Worm (Caenorhabditis elegans) whole organism, young adult: ENCODE results near the gene K06H7.1.

Experiments
- F22D6.2 ChIP-seq: sonication (generic microtip); optimal IDR thresholded peaks from 2 replicates; lab custom pipeline; 2016; ENCODE audit warnings: mild to moderate bottlenecking, missing genetic modification characterization, missing compliant biosample characterization
- F33H1.4 ChIP-seq: fragments of 200-800 bp; sonication (Bioruptor generic); IDR thresholded peaks from 2 replicates; pipeline ENCODE4 v1.3.6; 2022; ENCODE audit warnings: missing genetic modification reagents, missing genetic modification characterization, missing compliant biosample characterization
- F49E8.2 ChIP-seq: sonication (generic microtip); optimal IDR thresholded peaks from 3 replicates; lab custom pipeline; 2017; ENCODE audit warnings: missing genetic modification characterization, mild to moderate bottlenecking, missing compliant biosample characterization, antibody characterized with exemption, moderate library complexity; ENCODE audit not compliant: insufficient read depth
- F57C9.4 ChIP-seq: sonication (generic microtip); optimal IDR thresholded peaks from 2 replicates; lab custom pipeline; 2017; ENCODE audit warnings: mild to moderate bottlenecking, missing genetic modification characterization, missing compliant biosample characterization
- K11D2.4 ChIP-seq: fragments of 200-800 bp; sonication (Bioruptor generic); IDR thresholded peaks from 2 replicates; pipeline ENCODE4 v1.3.6; 2022; ENCODE audit warnings: missing genetic modification reagents, missing genetic modification characterization, missing compliant biosample characterization
- K12H6.12 ChIP-seq: fragments of 200-800 bp; sonication (Bioruptor generic); optimal IDR thresholded peaks from 2 replicates; lab custom pipeline; 2018; ENCODE audit warnings: mild to moderate bottlenecking, missing genetic modification characterization, missing compliant biosample characterization
- T07F8.4 ChIP-seq: sonication (generic microtip); optimal IDR thresholded peaks from 2 replicates; lab custom pipeline; 2016; ENCODE audit warnings: mild to moderate bottlenecking, missing genetic modification characterization, moderate library complexity, missing compliant biosample characterization
- T26A5.8 ChIP-seq: sonication (generic microtip); optimal IDR thresholded peaks from 2 replicates; lab custom pipeline; 2016; ENCODE audit warnings: missing genetic modification characterization, missing compliant biosample characterization
- Y53G8AR.9 ChIP-seq: fragments of 200-800 bp; sonication (Bioruptor generic); conservative IDR thresholded peaks from 2 replicates; pipeline ENCODE4 v1.3.6; 2022; ENCODE audit warnings: missing genetic modification reagents, missing genetic modification characterization, missing compliant biosample characterization
- Y67H2A.10 ChIP-seq: fragments of 200-800 bp; sonication (Bioruptor generic); conservative IDR thresholded peaks from 2 replicates; pipeline ENCODE4 v1.3.6; 2022; ENCODE audit warnings: missing genetic modification reagents, missing genetic modification characterization, missing compliant biosample characterization
- ZK185.1 ChIP-seq: sonication (generic microtip); optimal IDR thresholded peaks from 2 replicates; lab custom pipeline; 2016; ENCODE audit warnings: mild to moderate bottlenecking, missing genetic modification characterization, missing compliant biosample characterization; ENCODE audit not compliant: poor library complexity, severe bottlenecking
- bed-1 ChIP-seq: fragments of 200-800 bp; sonication (Bioruptor generic); IDR thresholded peaks from 2 replicates; pipeline ENCODE4 v1.3.6; 2022; ENCODE audit warnings: missing genetic modification reagents, missing genetic modification characterization, missing compliant biosample characterization
- cebp-1 ChIP-seq, 2 experiments: fragments of 200-800 bp in 1 of 2; sonication (Bioruptor generic) in 1 of 2; sonication (generic microtip) in 1 of 2; IDR thresholded peaks in 1 of 2; optimal IDR thresholded peaks in 1 of 2; 2 replicates each; pipeline versions ENCODE4 v1.3.6 to Lab custom; 2017 to 2022; ENCODE audit warnings: missing compliant biosample characterization in 2 of 2, missing genetic modification characterization in 2 of 2, mild to moderate bottlenecking in 1 of 2, missing genetic modification reagents in 1 of 2, moderate library complexity in 1 of 2
- ceh-58 ChIP-seq: fragments of 200-800 bp; sonication (Bioruptor generic); IDR thresholded peaks from 2 replicates; pipeline ENCODE4 v1.3.6; 2022; ENCODE audit warnings: missing genetic modification characterization, missing compliant biosample characterization
- chd-7 ChIP-seq: sonication (generic microtip); optimal IDR thresholded peaks from 2 replicates; lab custom pipeline; 2016; ENCODE audit warnings: mild to moderate bottlenecking, missing genetic modification characterization, moderate library complexity, missing compliant biosample characterization
- die-1 ChIP-seq: sonication (generic microtip); optimal IDR thresholded peaks from 2 replicates; lab custom pipeline; 2016; ENCODE audit warnings: missing genotype, mild to moderate bottlenecking, missing genetic modification characterization, missing compliant biosample characterization
- dpff-1 ChIP-seq: sonication (generic microtip); optimal IDR thresholded peaks from 2 replicates; lab custom pipeline; 2017; ENCODE audit warnings: mild to moderate bottlenecking, missing genetic modification characterization, missing compliant biosample characterization
- dpl-1 ChIP-seq: fragments of 150-350 bp; optimal IDR thresholded peaks from 2 replicates; lab custom pipeline; 2014; ENCODE audit warnings: missing biosample characterization, missing genetic modification reagents, missing genetic modification characterization
- him-1 ChIP-seq: sonication (generic microtip); optimal IDR thresholded peaks from 2 replicates; lab custom pipeline; 2016; ENCODE audit warnings: missing genotype, missing genetic modification reagents, missing genetic modification characterization, missing compliant biosample characterization
- hlh-26 ChIP-seq: fragments of 200-800 bp; sonication (Bioruptor generic); conservative IDR thresholded peaks from 2 replicates; pipeline ENCODE4 v1.3.6; 2022; ENCODE audit warnings: missing genetic modification reagents, missing genetic modification characterization, missing compliant biosample characterization
- hmg-1.2 ChIP-seq: fragments of 200-800 bp; sonication (Bioruptor generic); IDR thresholded peaks from 2 replicates; pipeline ENCODE4 v1.3.6; 2022; ENCODE audit warnings: missing genetic modification reagents, missing genetic modification characterization, missing compliant biosample characterization
- hmg-20 ChIP-seq: fragments of 200-800 bp; sonication (Bioruptor generic); IDR thresholded peaks from 2 replicates; pipeline ENCODE4 v1.3.6; 2022; ENCODE audit warnings: missing genetic modification reagents, missing genetic modification characterization, missing compliant biosample characterization
- hrde-1 ChIP-seq: sonication (generic microtip); optimal IDR thresholded peaks from 2 replicates; lab custom pipeline; 2016; ENCODE audit warnings: missing genetic modification characterization, mild to moderate bottlenecking, missing compliant biosample characterization, moderate library complexity, missing genotype, missing genetic modification reagents, borderline replicate concordance
- hsf-1 ChIP-seq: fragments of 200-800 bp; sonication (Bioruptor generic); IDR thresholded peaks from 2 replicates; pipeline ENCODE4 v1.3.6; 2022; ENCODE audit warnings: missing genetic modification reagents, missing genetic modification characterization, missing compliant biosample characterization
- lag-1 ChIP-seq: fragments of 200-800 bp; sonication (Bioruptor generic); IDR thresholded peaks from 2 replicates; pipeline ENCODE4 v1.3.6; 2022; ENCODE audit warnings: missing genetic modification reagents, missing genetic modification characterization, missing compliant biosample characterization
- lin-40 ChIP-seq: sonication (generic microtip); optimal IDR thresholded peaks from 2 replicates; lab custom pipeline; 2016; ENCODE audit warnings: missing genetic modification characterization, mild to moderate bottlenecking, missing compliant biosample characterization, missing genotype, missing genetic modification reagents
- lin-54 ChIP-seq: fragments of 200-800 bp; sonication (Bioruptor generic); optimal IDR thresholded peaks from 2 replicates; lab custom pipeline; 2018; ENCODE audit warnings: mild to moderate bottlenecking, missing genetic modification characterization, missing compliant biosample characterization
- lir-1 ChIP-seq: fragments of 200-800 bp; sonication (Bioruptor generic); conservative IDR thresholded peaks from 2 replicates; pipeline ENCODE4 v1.3.6; 2022; ENCODE audit warnings: missing genetic modification reagents, missing genetic modification characterization, missing compliant biosample characterization
- madf-10 ChIP-seq: sonication (generic microtip); optimal IDR thresholded peaks from 2 replicates; lab custom pipeline; 2016; ENCODE audit warnings: mild to moderate bottlenecking, missing genetic modification characterization, missing compliant biosample characterization
- madf-3 ChIP-seq: fragments of 200-800 bp; sonication (Bioruptor generic); IDR thresholded peaks from 2 replicates; pipeline ENCODE4 v1.3.6; 2022; ENCODE audit warnings: missing genetic modification reagents, missing genetic modification characterization, missing compliant biosample characterization
- mcd-1 ChIP-seq: fragments of 200-800 bp; sonication (Bioruptor generic); IDR thresholded peaks from 2 replicates; pipeline ENCODE4 v1.3.6; 2022; ENCODE audit warnings: missing genetic modification reagents, missing genetic modification characterization, missing compliant biosample characterization
- mel-28 ChIP-seq: sonication (generic microtip); optimal IDR thresholded peaks from 2 replicates; lab custom pipeline; 2016; ENCODE audit warnings: borderline replicate concordance, mild to moderate bottlenecking, missing genetic modification characterization, missing compliant biosample characterization
- mes-4 ChIP-seq: sonication (generic microtip); optimal IDR thresholded peaks from 2 replicates; lab custom pipeline; 2016; ENCODE audit warnings: missing genotype, missing genetic modification characterization, missing compliant biosample characterization
- mxl-1 ChIP-seq: sonication (generic microtip); optimal IDR thresholded peaks from 2 replicates; lab custom pipeline; 2016; ENCODE audit warnings: missing genetic modification characterization, missing compliant biosample characterization
- nfya-2 ChIP-seq: fragments of 200-800 bp; sonication (Bioruptor generic); IDR thresholded peaks from 2 replicates; pipeline ENCODE4 v1.3.6; 2022; ENCODE audit warnings: missing genetic modification reagents, missing genetic modification characterization, missing compliant biosample characterization
- nhr-80 ChIP-seq: sonication (generic microtip); optimal IDR thresholded peaks from 2 replicates; lab custom pipeline; 2016; ENCODE audit warnings: missing genetic modification characterization, missing compliant biosample characterization
- sea-2 ChIP-seq: fragments of 200-800 bp; sonication (Bioruptor generic); IDR thresholded peaks from 2 replicates; pipeline ENCODE4 v1.3.6; 2022; ENCODE audit warnings: missing genetic modification characterization, missing compliant biosample characterization
- snpc-1.3 ChIP-seq: sonication (generic microtip); optimal IDR thresholded peaks from 2 replicates; lab custom pipeline; 2017; ENCODE audit warnings: missing genetic modification characterization, mild to moderate bottlenecking, missing compliant biosample characterization, antibody characterized with exemption, moderate library complexity, missing genotype, missing genetic modification reagents; ENCODE audit not compliant: insufficient read depth
- snpc-4 ChIP-seq, 5 experiments: fragments of 150-350 bp in 1 of 5; sonication (generic microtip) in 4 of 5; optimal IDR thresholded peaks; 2 replicates each; lab custom pipeline; 2014 to 2018; ENCODE audit warnings: missing genetic modification characterization in 5 of 5, missing biosample characterization in 3 of 5, antibody characterized with exemption in 2 of 5, mild to moderate bottlenecking in 2 of 5, missing compliant biosample characterization in 2 of 5, missing genotype in 2 of 5, moderate library complexity in 2 of 5, missing genetic modification reagents in 1 of 5
- sptf-2 ChIP-seq: fragments of 200-800 bp; sonication (Bioruptor generic); optimal IDR thresholded peaks from 2 replicates; lab custom pipeline; 2018; ENCODE audit warnings: mild to moderate bottlenecking, missing genetic modification characterization, missing compliant biosample characterization
- tlf-1 ChIP-seq: fragments of 200-800 bp; sonication (Bioruptor generic); optimal IDR thresholded peaks from 2 replicates; lab custom pipeline; 2018; ENCODE audit warnings: mild to moderate bottlenecking, missing genetic modification characterization, missing compliant biosample characterization
- unc-130 ChIP-seq: sonication (generic microtip); optimal IDR thresholded peaks from 2 replicates; lab custom pipeline; 2016; ENCODE audit warnings: missing genetic modification reagents, missing genetic modification characterization, missing compliant biosample characterization
- zfh-2 ChIP-seq: fragments of 200-800 bp; sonication (Bioruptor generic); conservative IDR thresholded peaks from 2 replicates; pipeline ENCODE4 v1.3.6; 2022; ENCODE audit warnings: missing genetic modification reagents, missing genetic modification characterization, missing compliant biosample characterization
- ztf-18 ChIP-seq: sonication (generic microtip); optimal IDR thresholded peaks from 2 replicates; lab custom pipeline; 2016; ENCODE audit warnings: missing genotype, mild to moderate bottlenecking, missing genetic modification characterization, missing compliant biosample characterization
- ztf-3 ChIP-seq: fragments of 200-800 bp; sonication (Bioruptor generic); optimal IDR thresholded peaks from 2 replicates; lab custom pipeline; 2018; ENCODE audit warnings: mild to moderate bottlenecking, missing genetic modification characterization, missing compliant biosample characterization
- ztf-6 ChIP-seq: fragments of 200-800 bp; sonication (Bioruptor generic); IDR thresholded peaks from 2 replicates; pipeline ENCODE4 v1.3.6; 2022; ENCODE audit warnings: missing genetic modification reagents, missing genetic modification characterization, missing compliant biosample characterization

K06H7.1 gene

DNA sequence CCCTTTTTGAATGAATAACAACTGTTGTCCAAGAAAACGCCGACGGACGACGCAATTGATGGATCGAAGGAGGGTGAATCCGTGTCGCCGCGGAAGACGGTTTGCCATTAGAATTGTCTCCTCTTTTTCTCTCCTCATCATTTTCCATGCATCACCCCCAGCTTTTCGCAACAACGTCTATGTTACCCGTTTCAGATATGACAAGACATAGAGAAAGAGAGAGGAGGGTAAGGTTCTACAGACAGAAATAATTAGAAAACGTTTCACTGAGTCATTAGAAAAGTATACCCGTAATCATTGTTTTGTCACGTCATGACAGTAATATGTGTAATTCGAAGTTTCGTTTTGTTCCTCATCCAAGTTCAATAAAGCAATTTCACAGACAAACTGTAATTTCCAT is 6.6 kb downstream of the K06H7.1 start:
- no peak for TF ChIP-seq sea-2 (GFP tag; lab: Robert Waterston, UW)
- no peak for TF ChIP-seq F22D6.2 (tag; lab: Kevin White, UChicago)
- no peak for TF ChIP-seq K12H6.12 (tag; lab: Kevin White, UChicago)
- no peak for TF ChIP-seq Y67H2A.10

DNA sequence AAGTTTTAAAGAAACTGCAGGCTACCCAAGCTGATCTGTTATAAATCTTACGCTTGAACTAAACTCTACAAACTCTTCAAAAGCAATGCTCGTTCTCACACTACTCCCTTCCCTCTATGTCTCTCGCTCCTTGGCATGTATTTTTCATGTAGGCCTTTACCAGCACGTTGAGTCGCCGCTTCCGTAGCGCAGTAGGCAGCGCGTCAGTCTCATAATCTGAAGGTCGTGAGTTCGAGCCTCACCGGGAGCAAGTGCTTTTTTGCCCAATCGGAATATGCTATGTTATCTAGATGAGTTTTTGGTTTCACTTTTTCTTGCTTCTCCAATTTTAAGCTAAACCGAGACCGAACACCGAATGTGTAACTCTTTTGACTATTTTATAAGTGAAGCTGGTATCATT is 7.4 kb downstream of the K06H7.1 start:
- TF ChIP-seq hsf-1 (no peak), madf-10 (tag; lab: Kevin White, UChicago) (peak; percentile 21), T26A5.8 (tag; lab: Kevin White, UChicago) (no peak), mcd-1 (GFP tag; lab: Robert Waterston, UW) (peak; percentile 39; the same call in 1 of the 2 replicates), ZK185.1 (tag; lab: Kevin White, UChicago) (peak; percentile 70), mel-28 (tag; lab: Kevin White, UChicago) (no peak), Y53G8AR.9 (GFP tag; lab: Robert Waterston, UW) (no peak; the same call in 1 of the 2 replicates), ztf-18 (tag; lab: Kevin White, UChicago) (peak; percentile 53), die-1 (tag; lab: Kevin White, UChicago) (peak; percentile 69), T07F8.4 (tag; lab: Kevin White, UChicago) (peak; percentile 15), sptf-2 (GFP tag; lab: Kevin White, UChicago) (no peak), nfya-2 (no peak), nhr-80 (tag; lab: Kevin White, UChicago) (peak; percentile 27), F33H1.4 (0 out of 2 replicates have a peak, but pooled peaks have one; percentile 14), hmg-20 (GFP tag; lab: Robert Waterston, UW) (no peak), lir-1 (GFP tag; lab: Robert Waterston, UW) (no peak), lin-54 (GFP tag; lab: Kevin White, UChicago) (peak; percentile 31), madf-3 (GFP tag; lab: Robert Waterston, UW) (no peak), dpl-1 (GFP tag; lab: Kevin White, UChicago) (no peak), him-1 (tag; lab: Kevin White, UChicago) (peak; percentile 69), zfh-2 (GFP tag; lab: Robert Waterston, UW) (no peak), bed-1 (GFP tag; lab: Robert Waterston, UW) (0 out of 2 replicates have a peak, but pooled peaks have one; percentile 22), hrde-1 (tag; lab: Kevin White, UChicago) (no peak), F57C9.4 (tag; lab: Kevin White, UChicago) (no peak), hlh-26 (GFP tag; lab: Robert Waterston, UW) (no peak), snpc-4 (GFP tag; optimal IDR thresholded peaks at IDR 0.05; lab: Kevin White, UChicago) (no peak), snpc-4 (tag; optimal IDR thresholded peaks at IDR 0.05; lab: Kevin White, UChicago) (peak in 2 of 4 experiments; percentile 38 to 57), unc-130 (GFP tag; lab: Kevin White, UChicago) (no peak), mxl-1 (peak; percentile 27), dpff-1 (no peak), snpc-1.3 (tag; lab: Kevin White, UChicago) (no peak), ztf-6 (GFP tag; lab: Robert Waterston, UW) (no peak), ztf-3 (GFP tag; lab: Kevin White, UChicago) (no peak), chd-7 (tag; lab: Kevin White, UChicago) (peak; percentile 35), mes-4 (tag; lab: Kevin White, UChicago) (no peak), lin-40 (tag; lab: Kevin White, UChicago) (peak; percentile 34), K11D2.4 (GFP tag; lab: Robert Waterston, UW) (no peak), hmg-1.2 (GFP tag; lab: Robert Waterston, UW) (peak; percentile 68), F49E8.2 (no peak), ceh-58 (GFP tag; lab: Robert Waterston, UW) (no peak), tlf-1 (GFP tag; lab: Kevin White, UChicago) (no peak), lag-1 (GFP tag; lab: Robert Waterston, UW) (no peak), cebp-1 (GFP tag; IDR thresholded peaks at IDR 0.05; lab: Robert Waterston, UW) (no peak), cebp-1 (tag; optimal IDR thresholded peaks at IDR 0.05; lab: Kevin White, UChicago) (peak; percentile 53)
